Fruit fly (Drosophila melanogaster) whole organism, embryonic: Measurements from ENCODE around the gene Sgs5.

Experiments
- Bdp1 ChIP-seq: fragments of 200-800 bp; sonication (Bioruptor generic); optimal IDR thresholded peaks from 3 replicates; lab custom pipeline; 2016; ENCODE audit warnings: missing biosample characterization, missing genetic modification characterization
- Bgb ChIP-seq: fragments of 200-800 bp; sonication (Bioruptor generic); IDR thresholded peaks from 2 replicates; pipeline ENCODE4 v1.3.6; 2022; ENCODE audit warnings: missing biosample characterization, missing genetic modification characterization; ENCODE audit not compliant: partially characterized antibody
- CG12071 ChIP-seq: fragments of 200-800 bp; sonication (Bioruptor generic); optimal IDR thresholded peaks from 3 replicates; lab custom pipeline; 2018; ENCODE audit warnings: missing biosample characterization, mild to moderate bottlenecking, missing genetic modification characterization
- CG16813 ChIP-seq: fragments of 200-800 bp; sonication (Bioruptor generic); IDR thresholded peaks from 3 replicates; pipeline ENCODE4 v1.3.6; 2022; ENCODE audit warnings: missing biosample characterization, missing genetic modification characterization; ENCODE audit not compliant: partially characterized antibody
- CG17829 ChIP-seq: fragments of 200-800 bp; optimal IDR thresholded peaks from 2 replicates; lab custom pipeline; 2019; ENCODE audit warnings: missing biosample characterization, mild to moderate bottlenecking, missing genetic modification characterization, moderate library complexity
- CG2202 ChIP-seq: fragments of 200-800 bp; sonication (Bioruptor generic); optimal IDR thresholded peaks from 2 replicates; lab custom pipeline; 2018; ENCODE audit warnings: missing biosample characterization, mild to moderate bottlenecking, missing genetic modification characterization
- CG34224 ChIP-seq: fragments of 200-800 bp; sonication (Bioruptor generic); IDR thresholded peaks from 3 replicates; pipeline ENCODE4 v1.3.6; 2022; ENCODE audit warnings: missing biosample characterization, missing genetic modification characterization; ENCODE audit not compliant: partially characterized antibody
- CG34376 ChIP-seq: fragments of 200-800 bp; sonication (Bioruptor generic); optimal IDR thresholded peaks from 2 replicates; lab custom pipeline; 2018; ENCODE audit warnings: missing biosample characterization, mild to moderate bottlenecking, missing genetic modification characterization
- CG42726 ChIP-seq: fragments of 200-800 bp; sonication (Bioruptor generic); IDR thresholded peaks from 2 replicates; pipeline ENCODE4 v1.3.6; 2022; ENCODE audit warnings: missing biosample characterization, missing genetic modification characterization; ENCODE audit not compliant: partially characterized antibody
- CG4424 ChIP-seq: fragments of 200-800 bp; sonication (Bioruptor generic); optimal IDR thresholded peaks from 3 replicates; lab custom pipeline; 2016; ENCODE audit warnings: missing biosample characterization, missing genetic modification characterization
- CG5180 ChIP-seq: fragments of 200-800 bp; sonication (Bioruptor generic); optimal IDR thresholded peaks from 3 replicates; lab custom pipeline; 2017; ENCODE audit warnings: missing biosample characterization, missing genetic modification characterization, mild to moderate bottlenecking, moderate library complexity, missing genetic modification reagents
- CG6791 ChIP-seq: fragments of 200-800 bp; sonication (Bioruptor generic); IDR thresholded peaks from 3 replicates; pipeline ENCODE4 v1.3.6; 2022; ENCODE audit warnings: missing biosample characterization, missing genetic modification characterization; ENCODE audit not compliant: partially characterized antibody
- CG7963 ChIP-seq: fragments of 200-800 bp; sonication (Bioruptor generic); IDR thresholded peaks from 3 replicates; pipeline ENCODE4 v1.3.6; 2022; ENCODE audit warnings: missing biosample characterization, missing genetic modification characterization; ENCODE audit not compliant: partially characterized antibody
- CG8089 ChIP-seq: fragments of 200-800 bp; sonication (Bioruptor generic); optimal IDR thresholded peaks from 3 replicates; lab custom pipeline; 2016; ENCODE audit warnings: missing biosample characterization, missing genetic modification characterization
- HLH4C ChIP-seq: fragments of 200-800 bp; sonication (Bioruptor generic); IDR thresholded peaks from 3 replicates; pipeline ENCODE4 v1.3.6; 2022; ENCODE audit warnings: missing biosample characterization, missing genetic modification characterization; ENCODE audit not compliant: partially characterized antibody
- Hmr ChIP-seq: fragments of 200-800 bp; sonication (Bioruptor generic); optimal IDR thresholded peaks from 3 replicates; lab custom pipeline; 2017; ENCODE audit warnings: mild to moderate bottlenecking, missing biosample characterization, missing genetic modification reagents, missing genetic modification characterization
- Hr78 ChIP-seq, 2 experiments: fragments of 200-800 bp in 1 of 2; fragments of >200 bp in 1 of 2; sonication (Bioruptor generic) in 1 of 2; optimal IDR thresholded peaks; 2 replicates each; lab custom pipeline; 2017 to 2019; ENCODE audit warnings: missing biosample characterization in 2 of 2, missing genetic modification characterization in 2 of 2, mild to moderate bottlenecking in 1 of 2, moderate library complexity in 1 of 2
- Med ChIP-seq: fragments of 200-800 bp; sonication (Bioruptor generic); peaks from one replicate; lab custom pipeline; 2016; ENCODE audit warnings: missing biosample characterization, missing genetic modification characterization, mild to moderate bottlenecking, inconsistent platforms, moderate library complexity
- Ptx1 ChIP-seq: fragments of 200-800 bp; sonication (Bioruptor generic); IDR thresholded peaks from 2 replicates; pipeline ENCODE4 v1.3.6; 2022; ENCODE audit warnings: missing biosample characterization, missing genetic modification characterization
- Scr ChIP-seq: fragments of 200-800 bp; sonication (Bioruptor generic); IDR thresholded peaks from 2 replicates; pipeline ENCODE4 v1.3.6; 2022; ENCODE audit warnings: missing biosample characterization, missing genetic modification characterization; ENCODE audit not compliant: partially characterized antibody
- Sry-δ ChIP-seq: fragments of 200-800 bp; sonication (Bioruptor generic); optimal IDR thresholded peaks from 2 replicates; lab custom pipeline; 2016; ENCODE audit warnings: missing biosample characterization, missing genetic modification characterization
- amos ChIP-seq: fragments of 200-800 bp; sonication (Bioruptor generic); IDR thresholded peaks from 2 replicates; pipeline ENCODE4 v1.3.6; 2022; ENCODE audit warnings: missing biosample characterization, missing genetic modification characterization; ENCODE audit not compliant: partially characterized antibody
- ato ChIP-seq: fragments of 200-800 bp; sonication (Bioruptor generic); IDR thresholded peaks from 2 replicates; pipeline ENCODE4 v1.3.6; 2022; ENCODE audit warnings: missing biosample characterization, missing genetic modification characterization; ENCODE audit not compliant: partially characterized antibody
- bbx ChIP-seq: fragments of 200-800 bp; sonication (Bioruptor generic); IDR thresholded peaks from 2 replicates; pipeline ENCODE4 v1.3.6; 2022; ENCODE audit warnings: missing biosample characterization, missing genetic modification characterization; ENCODE audit not compliant: partially characterized antibody
- chinmo ChIP-seq: fragments of 200-800 bp; sonication (Bioruptor generic); IDR thresholded peaks from 4 replicates; pipeline ENCODE4 v1.3.6; 2022; ENCODE audit warnings: missing biosample characterization, missing genetic modification characterization; ENCODE audit not compliant: partially characterized antibody
- chm ChIP-seq: fragments of 200-800 bp; sonication (Bioruptor generic); IDR thresholded peaks from 2 replicates; pipeline ENCODE4 v1.3.6; 2022; ENCODE audit warnings: missing biosample characterization, missing genetic modification characterization
- dysf ChIP-seq: fragments of 200-800 bp; sonication (Bioruptor generic); IDR thresholded peaks from 3 replicates; pipeline ENCODE4 v1.3.6; 2022; ENCODE audit warnings: missing biosample characterization, missing genetic modification characterization
- exex ChIP-seq: fragments of 200-800 bp; sonication (Bioruptor generic); optimal IDR thresholded peaks from 4 replicates; lab custom pipeline; 2018; ENCODE audit warnings: missing biosample characterization, mild to moderate bottlenecking, missing genetic modification characterization, moderate library complexity
- grn ChIP-seq: fragments of 200-800 bp; sonication (Bioruptor generic); optimal IDR thresholded peaks from 3 replicates; lab custom pipeline; 2017; ENCODE audit warnings: missing biosample characterization, missing genetic modification characterization
- hb ChIP-seq: fragments of 200-800 bp; sonication (Bioruptor generic); IDR thresholded peaks from 3 replicates; pipeline ENCODE4 v1.3.6; 2022; ENCODE audit warnings: missing biosample characterization, missing genetic modification characterization; ENCODE audit not compliant: partially characterized antibody
- inv ChIP-seq: fragments of 200-800 bp; sonication (Bioruptor generic); IDR thresholded peaks from 2 replicates; pipeline ENCODE4 v1.3.6; 2022; ENCODE audit warnings: missing biosample characterization, missing genetic modification characterization; ENCODE audit not compliant: partially characterized antibody
- knrl ChIP-seq: fragments of 200-800 bp; sonication (Bioruptor generic); IDR thresholded peaks from 3 replicates; pipeline ENCODE4 v1.3.6; 2022; ENCODE audit warnings: missing biosample characterization, missing genetic modification characterization; ENCODE audit not compliant: partially characterized antibody
- lov ChIP-seq, 2 experiments: fragments of 200-800 bp in 1 of 2; fragments of >200 bp in 1 of 2; sonication (Bioruptor generic) in 1 of 2; IDR thresholded peaks in 1 of 2; optimal IDR thresholded peaks in 1 of 2; 2 replicates in 1 of 2; 3 replicates in 1 of 2; pipeline versions ENCODE4 v1.3.6 to Lab custom; 2017 to 2022; ENCODE audit warnings: missing biosample characterization in 1 of 2, missing genetic modification characterization in 1 of 2
- mld ChIP-seq: fragments of 200-800 bp; sonication (Bioruptor generic); IDR thresholded peaks from 3 replicates; pipeline ENCODE4 v1.3.6; 2022; ENCODE audit warnings: missing biosample characterization, missing genetic modification characterization; ENCODE audit not compliant: partially characterized antibody
- nerfin-2 ChIP-seq: fragments of 200-800 bp; sonication (Bioruptor generic); IDR thresholded peaks from 2 replicates; pipeline ENCODE4 v1.3.6; 2022; ENCODE audit warnings: missing biosample characterization, missing genetic modification characterization; ENCODE audit not compliant: partially characterized antibody
- org-1 ChIP-seq: fragments of 200-800 bp; sonication (Bioruptor generic); optimal IDR thresholded peaks from 2 replicates; lab custom pipeline; 2017; ENCODE audit warnings: missing biosample characterization, missing genetic modification characterization
- row ChIP-seq: fragments of 200-800 bp; sonication (Bioruptor generic); IDR thresholded peaks from 3 replicates; pipeline ENCODE4 v1.3.6; 2022; ENCODE audit warnings: missing biosample characterization, missing genetic modification characterization
- sens ChIP-seq: fragments of 200-800 bp; sonication (Bioruptor generic); peaks from one replicate; lab custom pipeline; 2016; ENCODE audit warnings: missing biosample characterization, missing genetic modification characterization
- sna ChIP-seq: fragments of 200-800 bp; sonication (Bioruptor generic); IDR thresholded peaks from 2 replicates; pipeline ENCODE4 v1.3.6; 2022; ENCODE audit warnings: missing biosample characterization, missing genetic modification characterization; ENCODE audit not compliant: partially characterized antibody
- tna ChIP-seq: fragments of 200-800 bp; sonication (Bioruptor generic); IDR thresholded peaks from 2 replicates; pipeline ENCODE4 v1.3.6; 2022; ENCODE audit warnings: missing biosample characterization, missing genetic modification characterization; ENCODE audit not compliant: partially characterized antibody
- vnd ChIP-seq: fragments of 200-800 bp; sonication (Bioruptor generic); IDR thresholded peaks from 3 replicates; pipeline ENCODE4 v1.3.6; 2022; ENCODE audit warnings: missing biosample characterization, missing genetic modification characterization; ENCODE audit not compliant: partially characterized antibody
- wor ChIP-seq: fragments of 200-800 bp; sonication (Bioruptor generic); IDR thresholded peaks from 2 replicates; pipeline ENCODE4 v1.3.6; 2022; ENCODE audit warnings: missing biosample characterization, missing genetic modification characterization
- zfh1 ChIP-seq: fragments of 200-800 bp; sonication (Bioruptor generic); IDR thresholded peaks from 3 replicates; pipeline ENCODE4 v1.3.6; 2022; ENCODE audit warnings: missing biosample characterization, missing genetic modification characterization

Gene Sgs5

dm6 chr3R:17622062-17622766, 27.1 kb downstream of the Sgs5 start, which contains the start of gene CG14323 (continued):
- TF ChIP-seq CG12071 (GFP tag; lab: Kevin White, UChicago) (no peak), CG16813 (GFP tag; lab: Robert Waterston, UW) (peak; percentile 54; the same call in 2 of the 3 replicates), Sry-δ (no peak), Ptx1 (GFP tag; lab: Robert Waterston, UW) (no peak), dysf (GFP tag; lab: Robert Waterston, UW) (no peak)

dm6 chr3R:17624549-17624948, 29.4 kb downstream of the Sgs5 start:
- TF ChIP-seq HLH4C (GFP tag; lab: Robert Waterston, UW) (peak; percentile 71; the same call in 2 of the 3 replicates), CG42726 (peak; percentile 69; the same call in 1 of the 2 replicates), mld (peak; percentile 81), Scr (GFP tag; lab: Robert Waterston, UW) (peak; percentile 74), row (GFP tag; lab: Robert Waterston, UW) (no peak), CG2202 (tag; lab: Kevin White, UChicago) (no peak), grn (GFP tag; lab: Kevin White, UChicago) (peak; percentile 91), CG34376 (peak; percentile 79), Hmr (GFP tag; lab: Kevin White, UChicago) (no peak), ato (GFP tag; lab: Robert Waterston, UW) (peak; percentile 66; the same call in 1 of the 2 replicates), org-1 (GFP tag; lab: Kevin White, UChicago) (no peak), amos (GFP tag; lab: Robert Waterston, UW) (peak; percentile 81), CG17829 (tag; lab: Kevin White, UChicago) (no peak), tna (GFP tag; lab: Robert Waterston, UW) (peak; percentile 79), sna (peak; percentile 61; the same call in 1 of the 2 replicates), Bgb (GFP tag; lab: Robert Waterston, UW) (peak; percentile 83), zfh1 (GFP tag; lab: Robert Waterston, UW) (peak; percentile 26; the same call in 1 of the 3 replicates), exex (tag; lab: Kevin White, UChicago) (peak; percentile 59), nerfin-2 (peak; percentile 82), lov (optimal IDR thresholded peaks at IDR 0.05; lab: Kevin White, UChicago) (no peak), lov (GFP tag; IDR thresholded peaks at IDR 0.05; lab: Robert Waterston, UW) (no peak), bbx (GFP tag; lab: Robert Waterston, UW) (peak; percentile 85), Bdp1 (GFP tag; lab: Kevin White, UChicago) (peak; percentile 99), Med (GFP tag; lab: Kevin White, UChicago) (peak; percentile 55), sens (GFP tag; lab: Kevin White, UChicago) (peak; percentile 82), wor (GFP tag; lab: Robert Waterston, UW) (no peak), inv (GFP tag; lab: Robert Waterston, UW) (peak; percentile 45; the same call in 1 of the 2 replicates), CG5180 (GFP tag; lab: Kevin White, UChicago) (no peak), chinmo (GFP tag; lab: Robert Waterston, UW) (peak; percentile 56; the same call in 1 of the 4 replicates), hb (GFP tag; lab: Robert Waterston, UW) (no peak; the same call in 2 of the 3 replicates), Hr78 (GFP tag; optimal IDR thresholded peaks at IDR 0.05; lab: Kevin White, UChicago) (no peak), CG34224 (GFP tag; lab: Robert Waterston, UW) (peak; percentile 29; the same call in 2 of the 3 replicates), knrl (peak; percentile 60; the same call in 1 of the 3 replicates), chm (GFP tag; lab: Robert Waterston, UW) (no peak), vnd (peak; percentile 69), CG7963 (peak; percentile 71), CG8089 (no peak), CG4424 (no peak), CG6791 (GFP tag; lab: Robert Waterston, UW) (peak; percentile 87)
